Fruit fly (Drosophila melanogaster): ENCODE data around the gene fu.

- TF ChIP-seq CG4318 (GFP tag; optimal IDR thresholded peaks at IDR 0.05) (no peak), Smox (GFP tag; optimal IDR thresholded peaks at IDR 0.05) (no peak), CG3919 (GFP tag; optimal IDR thresholded peaks at IDR 0.05) (no peak)
Observed at dm6 chrX:18703875-18704274, 46.3 kb downstream of the fu start.
